Fruit fly (Drosophila melanogaster): ENCODE measurements around the gene CG7368.

The CG7368 gene

dm6 chr3L:11636829-11637228 lies 39.8 kb downstream of the CG7368 start:
- peak; percentile 16 for TF ChIP-seq CG7987 (GFP tag; optimal IDR thresholded peaks at IDR 0.05)
- peak; percentile 72 for TF ChIP-seq Drgx (GFP tag; IDR thresholded peaks at IDR 0.05)
- no peak for TF ChIP-seq CG4328 (GFP tag; optimal IDR thresholded peaks at IDR 0.05)
- no peak for TF ChIP-seq gt (GFP tag; IDR thresholded peaks at IDR 0.05)
- no peak for TF ChIP-seq ind (GFP tag; optimal IDR thresholded peaks at IDR 0.05)
- TF ChIP-seq CG6813 (GFP tag; optimal IDR thresholded peaks at IDR 0.05), result peak; percentile 10
- no peak for TF ChIP-seq H2.0 (GFP tag; IDR thresholded peaks at IDR 0.05)
- TF ChIP-seq CG5180 (GFP tag; optimal IDR thresholded peaks at IDR 0.05), result peak; percentile 31
- no peak for TF ChIP-seq CG10462 (GFP tag; optimal IDR thresholded peaks at IDR 0.05)
- peak; percentile 17 for TF ChIP-seq CG12071 (GFP tag; optimal IDR thresholded peaks at IDR 0.05)
- TF ChIP-seq Med (GFP tag), result peak; percentile 63
- TF ChIP-seq ken (GFP tag; IDR thresholded peaks at IDR 0.05), result no peak
- TF ChIP-seq Asciz (GFP tag; optimal IDR thresholded peaks at IDR 0.05), result peak; percentile 34
- no peak for TF ChIP-seq Sry-β (GFP tag; optimal IDR thresholded peaks at IDR 0.05)
- peak; percentile 19; the same call in 1 of the 2 replicates for TF ChIP-seq HLH3B (GFP tag; IDR thresholded peaks at IDR 0.05)
- TF ChIP-seq CG15514 (GFP tag; optimal IDR thresholded peaks at IDR 0.05), result peak; percentile 3
- TF ChIP-seq CG8944 (GFP tag; optimal IDR thresholded peaks at IDR 0.05), result no peak
- TF ChIP-seq CG13296 (GFP tag; optimal IDR thresholded peaks at IDR 0.05), result peak; percentile 43
- no peak for TF ChIP-seq dpn (GFP tag; optimal IDR thresholded peaks at IDR 0.05)
- no peak for TF ChIP-seq PHDP (tag; optimal IDR thresholded peaks at IDR 0.05)
- peak; percentile 50 for TF ChIP-seq CG17359 (tag; optimal IDR thresholded peaks at IDR 0.05)
- no peak for TF ChIP-seq sc (optimal IDR thresholded peaks at IDR 0.05)
- no peak for TF ChIP-seq sc (GFP tag; optimal IDR thresholded peaks at IDR 0.05)
- 0 out of 2 replicates have a peak, but pooled peaks have one; percentile 20 for TF ChIP-seq Awh (GFP tag; IDR thresholded peaks at IDR 0.05)
- no peak for TF ChIP-seq sug (tag; optimal IDR thresholded peaks at IDR 0.05)
- TF ChIP-seq Oaz (GFP tag; IDR thresholded peaks at IDR 0.05), result no peak
- TF ChIP-seq Fer3 (tag; optimal IDR thresholded peaks at IDR 0.05), result peak; percentile 11
- TF ChIP-seq CG1647 (GFP tag; optimal IDR thresholded peaks at IDR 0.05), result no peak
- no peak for TF ChIP-seq Xbp1 (GFP tag; optimal IDR thresholded peaks at IDR 0.05)
- TF ChIP-seq CG7556 (GFP tag; optimal IDR thresholded peaks at IDR 0.05), result no peak
- peak; percentile 36 for TF ChIP-seq lab (GFP tag; optimal IDR thresholded peaks at IDR 0.05)
- TF ChIP-seq CG8089 (GFP tag; optimal IDR thresholded peaks at IDR 0.05), result no peak
- no peak for TF ChIP-seq dati (GFP tag; IDR thresholded peaks at IDR 0.05)
- TF ChIP-seq CG31441 (GFP tag; IDR thresholded peaks at IDR 0.05), result no peak
- TF ChIP-seq Jarid2 (GFP tag; optimal IDR thresholded peaks at IDR 0.05), result no peak
- 0 out of 3 replicates have a peak, but pooled peaks have one; percentile 38 for TF ChIP-seq ci (GFP tag; IDR thresholded peaks at IDR 0.05)
- no peak for TF ChIP-seq hkb (optimal IDR thresholded peaks at IDR 0.05)
- TF ChIP-seq hkb (GFP tag; IDR thresholded peaks at IDR 0.05), result peak; percentile 52
- peak; percentile 22 for TF ChIP-seq fd64A (GFP tag; optimal IDR thresholded peaks at IDR 0.05)
- TF ChIP-seq ATbp (GFP tag; optimal IDR thresholded peaks at IDR 0.05), result peak; percentile 30
- TF ChIP-seq pan (optimal IDR thresholded peaks at IDR 0.05), result no peak
- peak in 1 of 2 experiments; percentile 25 for TF ChIP-seq pan (GFP tag; optimal IDR thresholded peaks at IDR 0.05 in 1 of 2, IDR thresholded peaks at IDR 0.05 in 1 of 2)
- TF ChIP-seq tap (tag; optimal IDR thresholded peaks at IDR 0.05), result peak; percentile 38

Data from whole organism, embryonic.